Fruit fly (Drosophila melanogaster) whole organism, wandering third instar larva: Measurements from ENCODE around the gene CG33346.

Source experiments
- Sp1 ChIP-seq: fragments of 200-800 bp; sonication (Bioruptor generic); optimal IDR thresholded peaks from 3 replicates; lab custom pipeline; 2019; ENCODE audit warnings: missing biosample characterization, mild to moderate bottlenecking, missing genetic modification characterization, moderate library complexity
- rgr ChIP-seq: fragments of 200-800 bp; sonication (Bioruptor generic); optimal IDR thresholded peaks from 3 replicates; lab custom pipeline; 2016; ENCODE audit warnings: missing biosample characterization, mild to moderate bottlenecking, missing genetic modification characterization

dm6 chr3R:28628696-28629095 lies 40.3 kb upstream of the CG33346 start:
- TF ChIP-seq rgr (GFP tag; lab: Kevin White, UChicago) (no peak), Sp1 (GFP tag; lab: Kevin White, UChicago) (no peak)
